Worm (Caenorhabditis elegans) whole organism, L4 larva: ENCODE results near the gene snf-5.

Experiments
- F10B5.3 ChIP-seq: sonication (generic microtip); optimal IDR thresholded peaks from 2 replicates; lab custom pipeline; 2016; ENCODE audit warnings: mild to moderate bottlenecking, missing genetic modification characterization, missing compliant biosample characterization
- T26A8.4 ChIP-seq: fragments of 200-800 bp; sonication (Bioruptor generic); IDR thresholded peaks from 2 replicates; pipeline ENCODE4 v1.3.6; 2022; ENCODE audit warnings: missing genetic modification characterization, missing compliant biosample characterization
- Y105C5A.15 ChIP-seq: fragments of 200-800 bp; sonication (Bioruptor generic); IDR thresholded peaks from 2 replicates; pipeline ENCODE4 v1.3.6; 2022; ENCODE audit warnings: missing genetic modification characterization, missing compliant biosample characterization
- Y48G9A.11 ChIP-seq: fragments of 200-800 bp; sonication (Bioruptor generic); IDR thresholded peaks from 2 replicates; pipeline ENCODE4 v1.3.6; 2022; ENCODE audit warnings: missing genetic modification reagents, missing genetic modification characterization, missing compliant biosample characterization
- ZK546.5 ChIP-seq, 2 experiments: sonication (generic microtip); optimal IDR thresholded peaks; 2 replicates each; lab custom pipeline; 2017; ENCODE audit warnings: missing biosample characterization in 2 of 2, missing genetic modification characterization in 2 of 2
- ama-1 ChIP-seq: fragments of 150-350 bp; optimal IDR thresholded peaks from 2 replicates; lab custom pipeline; 2014; ENCODE audit warnings: inconsistent platforms, mixed read lengths
- ceh-20 ChIP-seq: fragments of 200-800 bp; sonication (Bioruptor generic); IDR thresholded peaks from 2 replicates; pipeline ENCODE4 v1.3.6; 2022; ENCODE audit warnings: missing genetic modification reagents, missing genetic modification characterization, missing compliant biosample characterization
- ceh-28 ChIP-seq: fragments of 150-350 bp; optimal IDR thresholded peaks from 2 replicates; lab custom pipeline; 2014; ENCODE audit warnings: missing biosample characterization, missing genetic modification reagents, missing genetic modification characterization
- ceh-82 ChIP-seq: sonication (generic microtip); optimal IDR thresholded peaks from 2 replicates; lab custom pipeline; 2017; ENCODE audit warnings: missing biosample characterization, missing genetic modification characterization
- cey-2 ChIP-seq: sonication (generic microtip); optimal IDR thresholded peaks from 3 replicates; lab custom pipeline; 2017; ENCODE audit warnings: missing genetic modification characterization, mild to moderate bottlenecking, missing compliant biosample characterization, antibody characterized with exemption, borderline replicate concordance; ENCODE audit not compliant: insufficient read depth
- ctbp-1 ChIP-seq: fragments of 200-800 bp; sonication (Bioruptor generic); IDR thresholded peaks from 2 replicates; pipeline ENCODE4 v1.3.6; 2022; ENCODE audit warnings: missing genetic modification reagents, missing genetic modification characterization, missing compliant biosample characterization
- daf-12 ChIP-seq: fragments of 150-350 bp; optimal IDR thresholded peaks from 2 replicates; lab custom pipeline; 2014; ENCODE audit warnings: missing biosample characterization, missing genetic modification reagents, missing genetic modification characterization
- daf-19 ChIP-seq: fragments of 200-800 bp; sonication (Bioruptor generic); conservative IDR thresholded peaks from 2 replicates; pipeline ENCODE4 v1.3.6; 2022; ENCODE audit warnings: missing genetic modification characterization, missing compliant biosample characterization
- dmd-6 ChIP-seq: fragments of 200-800 bp; sonication (Bioruptor generic); IDR thresholded peaks from 2 replicates; pipeline ENCODE4 v1.3.6; 2022; ENCODE audit warnings: missing genetic modification reagents, missing genetic modification characterization, missing compliant biosample characterization
- dmd-9 ChIP-seq: fragments of 200-800 bp; sonication (Bioruptor generic); IDR thresholded peaks from 2 replicates; pipeline ENCODE4 v1.3.6; 2022; ENCODE audit warnings: missing genetic modification reagents, missing genetic modification characterization, missing compliant biosample characterization
- duxl-1 ChIP-seq: sonication (generic microtip); optimal IDR thresholded peaks from 2 replicates; lab custom pipeline; 2016; ENCODE audit warnings: mild to moderate bottlenecking, missing genetic modification characterization, moderate library complexity, missing compliant biosample characterization; ENCODE audit not compliant: poor library complexity
- egl-43 ChIP-seq: fragments of 200-800 bp; sonication (Bioruptor generic); IDR thresholded peaks from 2 replicates; pipeline ENCODE4 v1.3.6; 2022; ENCODE audit warnings: missing genetic modification reagents, missing genetic modification characterization, missing compliant biosample characterization
- hlh-11 ChIP-seq: fragments of 200-800 bp; sonication (Bioruptor generic); optimal IDR thresholded peaks from 2 replicates; lab custom pipeline; 2018; ENCODE audit warnings: mild to moderate bottlenecking, missing genetic modification characterization, missing compliant biosample characterization
- hlh-30 ChIP-seq: sonication (generic microtip); optimal IDR thresholded peaks from 2 replicates; lab custom pipeline; 2017; ENCODE audit warnings: antibody characterized with exemption, mild to moderate bottlenecking, missing genetic modification characterization, missing compliant biosample characterization; ENCODE audit not compliant: insufficient read depth
- lin-1 ChIP-seq: fragments of 200-800 bp; sonication (Bioruptor generic); IDR thresholded peaks from 2 replicates; pipeline ENCODE4 v1.3.6; 2022; ENCODE audit warnings: missing genetic modification reagents, missing genetic modification characterization, missing compliant biosample characterization
- lin-29 ChIP-seq: fragments of 200-800 bp; sonication (Bioruptor generic); IDR thresholded peaks from 2 replicates; pipeline ENCODE4 v1.3.6; 2022; ENCODE audit warnings: missing genetic modification reagents, missing genetic modification characterization, missing compliant biosample characterization
- lin-38 ChIP-seq: fragments of 200-800 bp; sonication (Bioruptor generic); IDR thresholded peaks from 2 replicates; pipeline ENCODE4 v1.3.6; 2022; ENCODE audit warnings: missing genetic modification reagents, missing genetic modification characterization, missing compliant biosample characterization
- nhr-237 ChIP-seq: sonication (generic microtip); optimal IDR thresholded peaks from 2 replicates; lab custom pipeline; 2017; ENCODE audit warnings: missing biosample characterization, missing genetic modification characterization
- nhr-28 ChIP-seq: fragments of 150-350 bp; optimal IDR thresholded peaks from 2 replicates; lab custom pipeline; 2014; ENCODE audit warnings: missing biosample characterization, missing genetic modification characterization
- nhr-42 ChIP-seq: fragments of 200-800 bp; sonication (Bioruptor generic); IDR thresholded peaks from 2 replicates; pipeline ENCODE4 v1.3.6; 2022; ENCODE audit warnings: missing genetic modification characterization, missing compliant biosample characterization
- nhr-6 ChIP-seq: fragments of 150-350 bp; optimal IDR thresholded peaks from 2 replicates; lab custom pipeline; 2014; ENCODE audit warnings: missing biosample characterization, missing genetic modification characterization
- nhr-77 ChIP-seq: fragments of 150-350 bp; optimal IDR thresholded peaks from 2 replicates; lab custom pipeline; 2014; ENCODE audit warnings: missing biosample characterization, missing genetic modification characterization
- pqm-1 ChIP-seq: sonication (generic microtip); optimal IDR thresholded peaks from 2 replicates; lab custom pipeline; 2017; ENCODE audit warnings: missing biosample characterization, missing genetic modification characterization
- sdz-12 ChIP-seq: fragments of 200-800 bp; sonication (Bioruptor generic); optimal IDR thresholded peaks from 2 replicates; lab custom pipeline; 2018; ENCODE audit warnings: mild to moderate bottlenecking, missing genetic modification characterization, missing compliant biosample characterization
- set-16 ChIP-seq: fragments of 200-800 bp; sonication (Bioruptor generic); IDR thresholded peaks from 2 replicates; pipeline ENCODE4 v1.3.6; 2022; ENCODE audit warnings: missing genetic modification reagents, missing genetic modification characterization, missing compliant biosample characterization
- unc-39 ChIP-seq: sonication (generic microtip); optimal IDR thresholded peaks from 2 replicates; lab custom pipeline; 2017; ENCODE audit warnings: missing biosample characterization, missing genetic modification characterization
- unc-62 ChIP-seq, 3 experiments: fragments of 150-350 bp in 1 of 3; sonication (generic microtip); optimal IDR thresholded peaks in 2 of 3; peaks in 1 of 3; 1 replicate in 1 of 3; 2 replicates in 2 of 3; lab custom pipeline; 2014 to 2017; ENCODE audit warnings: missing biosample characterization in 3 of 3, missing genetic modification characterization in 3 of 3, missing genetic modification reagents in 3 of 3, missing genotype in 1 of 3
- zip-11 ChIP-seq: fragments of 200-800 bp; sonication (Bioruptor generic); IDR thresholded peaks from 2 replicates; pipeline ENCODE4 v1.3.6; 2022; ENCODE audit warnings: missing genetic modification characterization, missing compliant biosample characterization
- ztf-7 ChIP-seq: fragments of 150-350 bp; optimal IDR thresholded peaks from 2 replicates; lab custom pipeline; 2014; ENCODE audit warnings: missing biosample characterization, missing genetic modification characterization

snf-5 gene

ce11 chrII:12914514-12915075 lies 49.0 kb upstream of the snf-5 start, which contains the start of gene F35C5.12 (continued):
- TF ChIP-seq ctbp-1 (GFP tag; lab: Robert Waterston, UW) (no peak), Y105C5A.15 (GFP tag; lab: Robert Waterston, UW) (no peak), lin-1 (GFP tag; lab: Robert Waterston, UW) (no peak), set-16 (GFP tag; lab: Robert Waterston, UW) (no peak)

DNA sequence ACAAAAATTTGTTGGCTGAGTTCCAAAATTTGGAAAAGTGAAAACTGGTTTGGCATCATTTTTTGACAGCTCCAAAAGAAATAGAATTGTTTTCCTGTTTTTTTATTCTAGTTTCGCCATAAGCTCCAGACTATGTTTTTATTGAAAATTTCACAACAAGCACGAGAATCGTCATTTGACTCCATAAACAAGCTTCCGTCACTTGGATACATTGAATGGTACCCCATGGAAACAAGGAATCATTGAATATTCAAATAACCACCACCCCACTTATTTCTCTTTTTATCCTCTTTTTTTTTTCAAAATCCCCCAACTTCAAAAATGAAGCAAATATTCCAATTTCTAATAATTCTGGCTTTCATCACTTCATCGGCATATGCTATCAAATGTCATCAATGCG lies 43.2 kb upstream of the snf-5 start, which contains the start of gene ddn-2:
TSS of gene ddn-2 (plus strand) at position 301 of the 400 bp plus-strand sequence.
- TF ChIP-seq ZK546.5 (tag; optimal IDR thresholded peaks at IDR 0.05; lab: Kevin White, UChicago): no peak
- no peak for TF ChIP-seq dmd-6
- TF ChIP-seq nhr-6 (tag; lab: Kevin White, UChicago): no peak
- no peak for TF ChIP-seq ztf-7 (tag; lab: Kevin White, UChicago)
- TF ChIP-seq nhr-77 (tag; lab: Kevin White, UChicago): no peak
- no peak for TF ChIP-seq Y48G9A.11 (GFP tag; lab: Robert Waterston, UW)
- no peak for TF ChIP-seq lin-29
- no peak for TF ChIP-seq daf-12 (tag; lab: Kevin White, UChicago)
- TF ChIP-seq unc-39: no peak
- TF ChIP-seq nhr-42 (GFP tag; lab: Robert Waterston, UW): no peak
- no peak for TF ChIP-seq lin-38
- TF ChIP-seq egl-43: no peak
- TF ChIP-seq nhr-237 (tag; lab: Kevin White, UChicago): no peak
- no peak for TF ChIP-seq dmd-9
- no peak for TF ChIP-seq hlh-11 (tag; lab: Kevin White, UChicago)
- no peak for TF ChIP-seq lin-1 (GFP tag; lab: Robert Waterston, UW)
- TF ChIP-seq F10B5.3 (tag; lab: Kevin White, UChicago): no peak
- no peak for TF ChIP-seq sdz-12 (GFP tag; lab: Kevin White, UChicago)
- TF ChIP-seq ceh-82: no peak

- TF ChIP-seq ceh-28 (tag; lab: Kevin White, UChicago): no peak
- no peak for TF ChIP-seq ceh-20
- TF ChIP-seq T26A8.4 (GFP tag; lab: Robert Waterston, UW): no peak
- TF ChIP-seq ama-1 (lab: Kevin White, UChicago): no peak
- TF ChIP-seq unc-62 (GFP tag; optimal IDR thresholded peaks at IDR 0.05 in 1 of 2; lab: Kevin White, UChicago): peak in 1 of 2 experiments; percentile 13
- no peak for TF ChIP-seq unc-62 (tag; optimal IDR thresholded peaks at IDR 0.05; lab: Kevin White, UChicago)
- TF ChIP-seq zip-11 (GFP tag; lab: Robert Waterston, UW): no peak
- no peak for TF ChIP-seq daf-19 (GFP tag; lab: Robert Waterston, UW)
These were observed 41.5 kb upstream of the snf-5 start, which contains the start of gene nspb-11 for ce11 chrII:12907070-12907469. nspb-11 (plus strand) TSS chrII:12907370.

DNA sequence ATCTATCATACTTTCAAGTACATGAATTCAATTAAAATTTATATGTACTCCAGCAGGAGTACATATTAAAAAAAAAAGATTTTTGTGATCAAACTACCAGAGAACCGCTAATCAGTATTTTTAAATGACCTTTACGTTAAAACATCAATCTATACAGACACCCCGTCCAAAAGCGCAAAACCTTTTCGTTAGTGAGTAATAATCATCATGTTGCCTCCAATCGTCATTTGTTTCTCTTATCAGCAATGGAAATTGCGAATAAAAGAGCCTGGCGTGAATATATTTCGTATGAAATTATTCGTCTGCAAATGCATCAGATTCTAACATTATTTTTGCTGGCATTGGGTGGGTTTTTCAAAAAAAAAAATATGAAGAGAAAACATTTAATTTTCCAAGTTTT lies 38.6 kb upstream of the snf-5 start, which contains the start of gene clec-66:
TSS of gene clec-66 (plus strand) at position 225 of the 400 bp plus-strand sequence.
- TF ChIP-seq hlh-30 (tag; lab: Kevin White, UChicago): no peak
- TF ChIP-seq lin-38: no peak
- TF ChIP-seq dmd-6: peak; percentile 47; the same call in 1 of the 2 replicates
- no peak for TF ChIP-seq duxl-1 (tag; lab: Kevin White, UChicago)
- peak; percentile 67 for TF ChIP-seq pqm-1
- peak; percentile 30 for TF ChIP-seq nhr-6 (tag; lab: Kevin White, UChicago)

ce11 chrII:12901025-12901424 lies 35.4 kb upstream of the snf-5 start, which contains the start of gene clec-65:
clec-65 (plus strand) TSS chrII:12901325.
- peak; percentile 47 for TF ChIP-seq pqm-1
- peak; percentile 39 for TF ChIP-seq nhr-28 (tag; lab: Kevin White, UChicago)
- peak; percentile 12; the same call in 1 of the 2 replicates for TF ChIP-seq dmd-6
- no peak for TF ChIP-seq Y105C5A.15 (GFP tag; lab: Robert Waterston, UW)
- peak; percentile 2 for TF ChIP-seq hlh-11 (tag; lab: Kevin White, UChicago)
- TF ChIP-seq cey-2: no peak
